Fruit fly (Drosophila melanogaster) whole organism, wandering third instar larva: ENCODE results near the gene CG14275.

ENCODE experiments used
- Abd-B ChIP-seq: fragments of >200 bp; optimal IDR thresholded peaks from 2 replicates; lab custom pipeline; 2017; ENCODE audit warnings: missing biosample characterization, missing genetic modification characterization
- CG32264 ChIP-seq: fragments of 200-800 bp; sonication (Bioruptor generic); optimal IDR thresholded peaks from 2 replicates; lab custom pipeline; 2016; ENCODE audit warnings: missing biosample characterization, missing genetic modification characterization
- CG9705 ChIP-seq: fragments of 200-800 bp; sonication (Bioruptor generic); optimal IDR thresholded peaks from 2 replicates; lab custom pipeline; 2018; ENCODE audit warnings: missing biosample characterization, mild to moderate bottlenecking, missing genetic modification characterization
- CrebA ChIP-seq: fragments of 200-800 bp; sonication (Bioruptor generic); optimal IDR thresholded peaks from 2 replicates; lab custom pipeline; 2016; ENCODE audit warnings: missing biosample characterization, mild to moderate bottlenecking, missing genetic modification characterization, borderline replicate concordance
- Dif ChIP-seq: fragments of 200-275, 200-300 bp; sonication (Bioruptor generic); optimal IDR thresholded peaks from 2 replicates; lab custom pipeline; 2018; ENCODE audit warnings: missing biosample characterization, missing genetic modification characterization; ENCODE audit not compliant: partially characterized antibody
- HLH106 ChIP-seq: fragments of 200-800 bp; optimal IDR thresholded peaks from 3 replicates; lab custom pipeline; 2019; ENCODE audit warnings: missing biosample characterization, mild to moderate bottlenecking, missing genetic modification characterization, moderate library complexity
- Hr83 ChIP-seq: fragments of 200-300 bp; sonication (Bioruptor generic); optimal IDR thresholded peaks from 2 replicates; lab custom pipeline; 2016; ENCODE audit warnings: missing biosample characterization, mild to moderate bottlenecking, missing genetic modification characterization, moderate library complexity; ENCODE audit not compliant: poor library complexity, severe bottlenecking
- Jra ChIP-seq: sonication (Bioruptor generic); optimal IDR thresholded peaks from 2 replicates; lab custom pipeline; 2016; ENCODE audit warnings: missing biosample characterization, missing genetic modification characterization
- Myc ChIP-seq: fragments of >200 bp; optimal IDR thresholded peaks from 2 replicates; lab custom pipeline; 2017
- N ChIP-seq: fragments of >200 bp; optimal IDR thresholded peaks from 2 replicates; lab custom pipeline; 2018; ENCODE audit warnings: missing biosample characterization, missing external identifiers, missing genetic modification characterization
- OdsH ChIP-seq: fragments of 200-800 bp; sonication (Bioruptor generic); optimal IDR thresholded peaks from 2 replicates; lab custom pipeline; 2016; ENCODE audit warnings: missing biosample characterization, mild to moderate bottlenecking, missing genetic modification characterization
- Rel ChIP-seq, 2 experiments: fragments of 200-800 bp; sonication (Bioruptor generic) in 1 of 2; optimal IDR thresholded peaks; 2 replicates in 1 of 2; 3 replicates in 1 of 2; lab custom pipeline; 2016 to 2019; ENCODE audit warnings: mild to moderate bottlenecking in 2 of 2, missing biosample characterization in 2 of 2, missing genetic modification characterization in 2 of 2, moderate library complexity in 1 of 2
- Vsx2 ChIP-seq: fragments of 200-300, 225-300 bp; sonication (Bioruptor generic); optimal IDR thresholded peaks from 2 replicates; lab custom pipeline; 2018; ENCODE audit warnings: missing biosample characterization, missing genetic modification characterization; ENCODE audit not compliant: partially characterized antibody
- br ChIP-seq: fragments of 200-800 bp; sonication (Bioruptor generic); optimal IDR thresholded peaks from 2 replicates; lab custom pipeline; 2016; ENCODE audit warnings: missing biosample characterization, missing genetic modification characterization
- brk ChIP-seq: fragments of 200-800 bp; sonication (Bioruptor generic); optimal IDR thresholded peaks from 2 replicates; lab custom pipeline; 2016; ENCODE audit warnings: missing biosample characterization, mild to moderate bottlenecking, missing genetic modification characterization
- dmrt93B ChIP-seq: fragments of 200-800 bp; sonication (Bioruptor generic); optimal IDR thresholded peaks from 2 replicates; lab custom pipeline; 2018; ENCODE audit warnings: missing biosample characterization, mild to moderate bottlenecking, missing genetic modification characterization
- dsf ChIP-seq: sonication (Bioruptor generic); optimal IDR thresholded peaks from 2 replicates; lab custom pipeline; 2016; ENCODE audit warnings: missing biosample characterization, missing genetic modification characterization, borderline replicate concordance
- foxo ChIP-seq, 2 experiments: fragments of 200-800 bp; sonication (Bioruptor generic); optimal IDR thresholded peaks; 2 replicates in 1 of 2; 3 replicates in 1 of 2; lab custom pipeline; 2016 to 2017; ENCODE audit warnings: missing biosample characterization in 2 of 2, missing genetic modification characterization in 2 of 2
- fru ChIP-seq: fragments of 200-800 bp; sonication (Bioruptor generic); optimal IDR thresholded peaks from 3 replicates; lab custom pipeline; 2016; ENCODE audit warnings: missing biosample characterization, mild to moderate bottlenecking, missing genetic modification characterization
- h ChIP-seq: fragments of 200-800 bp; sonication (Bioruptor generic); optimal IDR thresholded peaks from 3 replicates; lab custom pipeline; 2016; ENCODE audit warnings: missing biosample characterization, mild to moderate bottlenecking, missing genetic modification characterization
- lola ChIP-seq: fragments of >200 bp; optimal IDR thresholded peaks from 2 replicates; lab custom pipeline; 2017; ENCODE audit warnings: missing biosample characterization, missing genetic modification characterization
- pan ChIP-seq: fragments of >200 bp; optimal IDR thresholded peaks from 2 replicates; lab custom pipeline; 2017
- psq ChIP-seq: fragments of 200-800 bp; sonication (Bioruptor generic); optimal IDR thresholded peaks from 3 replicates; lab custom pipeline; 2017; ENCODE audit warnings: missing biosample characterization, mild to moderate bottlenecking, missing genetic modification characterization, moderate library complexity
- rgr ChIP-seq: fragments of 200-800 bp; sonication (Bioruptor generic); optimal IDR thresholded peaks from 3 replicates; lab custom pipeline; 2016; ENCODE audit warnings: missing biosample characterization, mild to moderate bottlenecking, missing genetic modification characterization
- sage ChIP-seq: fragments of 200-800 bp; sonication (Bioruptor generic); optimal IDR thresholded peaks from 2 replicates; lab custom pipeline; 2016; ENCODE audit warnings: missing biosample characterization, mild to moderate bottlenecking, missing genetic modification characterization
- sv ChIP-seq: fragments of 200-800 bp; sonication (Bioruptor generic); optimal IDR thresholded peaks from 3 replicates; lab custom pipeline; 2016; ENCODE audit warnings: missing biosample characterization, missing genetic modification characterization
- tai ChIP-seq: sonication (Bioruptor generic); optimal IDR thresholded peaks from 2 replicates; lab custom pipeline; 2016; ENCODE audit warnings: missing biosample characterization, missing genetic modification characterization
- woc ChIP-seq: sonication (Bioruptor generic); optimal IDR thresholded peaks from 2 replicates; lab custom pipeline; 2016; ENCODE audit warnings: missing biosample characterization, mild to moderate bottlenecking, missing genetic modification characterization

The CG14275 gene

dm6 chr2L:8350560-8351171 lies 23.4 kb downstream of the CG14275 start:
- TF ChIP-seq sage (no peak), sv (GFP tag; lab: Kevin White, UChicago) (no peak), h (GFP tag; lab: Kevin White, UChicago) (peak; percentile 18), OdsH (GFP tag; lab: Kevin White, UChicago) (peak; percentile 37), HLH106 (tag; lab: Kevin White, UChicago) (no peak), tai (GFP tag; lab: Kevin White, UChicago) (peak; percentile 15), Jra (GFP tag; lab: Kevin White, UChicago) (no peak), Hr83 (GFP tag; lab: Kevin White, UChicago) (peak; percentile 62), CG9705 (GFP tag; lab: Kevin White, UChicago) (no peak), Rel (GFP tag; optimal IDR thresholded peaks at IDR 0.05; lab: Kevin White, UChicago) (no peak), Rel (tag; optimal IDR thresholded peaks at IDR 0.05; lab: Kevin White, UChicago) (peak; percentile 64), fru (no peak), pan (lab: Kevin White, UChicago) (no peak), dmrt93B (no peak), foxo (GFP tag; optimal IDR thresholded peaks at IDR 0.05; lab: Kevin White, UChicago) (peak in 1 of 2 experiments; percentile 9), CrebA (peak; percentile 11), brk (GFP tag; lab: Kevin White, UChicago) (no peak), CG32264 (GFP tag; lab: Kevin White, UChicago) (no peak), woc (GFP tag; lab: Kevin White, UChicago) (no peak), lola (GFP tag; lab: Kevin White, UChicago) (no peak), rgr (GFP tag; lab: Kevin White, UChicago) (peak; percentile 59), dsf (GFP tag; lab: Kevin White, UChicago) (no peak), Dif (GFP tag; lab: Kevin White, UChicago) (no peak), Vsx2 (GFP tag; lab: Kevin White, UChicago) (no peak)

dm6 chr2L:8351333-8351732 lies 24.1 kb downstream of the CG14275 start:
- TF ChIP-seq foxo (GFP tag; optimal IDR thresholded peaks at IDR 0.05; lab: Kevin White, UChicago) (peak in 1 of 2 experiments; percentile 71), HLH106 (tag; lab: Kevin White, UChicago) (peak; percentile 60), h (GFP tag; lab: Kevin White, UChicago) (peak; percentile 65), rgr (GFP tag; lab: Kevin White, UChicago) (peak; percentile 44), Abd-B (GFP tag; lab: Kevin White, UChicago) (no peak), psq (GFP tag; lab: Kevin White, UChicago) (peak; percentile 36), N (GFP tag; lab: Kevin White, UChicago) (no peak), CG32264 (GFP tag; lab: Kevin White, UChicago) (no peak), OdsH (GFP tag; lab: Kevin White, UChicago) (peak; percentile 26), fru (peak; percentile 29), dmrt93B (peak; percentile 5), CG9705 (GFP tag; lab: Kevin White, UChicago) (no peak)

dm6 chr2L:8351864-8352263 lies 24.6 kb downstream of the CG14275 start, which contains the start of gene Mur29B:
Gene Mur29B (plus strand): TSS chr2L:8352187.
- TF ChIP-seq Rel (GFP tag; optimal IDR thresholded peaks at IDR 0.05; lab: Kevin White, UChicago) (no peak), Rel (tag; optimal IDR thresholded peaks at IDR 0.05; lab: Kevin White, UChicago) (peak; percentile 92), br (GFP tag; lab: Kevin White, UChicago) (peak; percentile 2), Abd-B (GFP tag; lab: Kevin White, UChicago) (no peak), Hr83 (GFP tag; lab: Kevin White, UChicago) (peak; percentile 29), CrebA (peak; percentile 22), rgr (GFP tag; lab: Kevin White, UChicago) (no peak)

- no peak for TF ChIP-seq Myc (lab: Kevin White, UChicago)
- no peak for TF ChIP-seq N (GFP tag; lab: Kevin White, UChicago)
- no peak for TF ChIP-seq rgr (GFP tag; lab: Kevin White, UChicago)
Measured at dm6 chr2L:8355419-8355818, 28.2 kb downstream of the CG14275 start.
